Worm (Caenorhabditis elegans) whole organism, mixed stage, embryonic: ENCODE measurements around the gene mrps-33.

Experiments used
- drap-1 ChIP-seq: fragments of 200-800 bp; sonication (Bioruptor generic); optimal IDR thresholded peaks from 3 replicates; lab custom pipeline; 2018; ENCODE audit warnings: mild to moderate bottlenecking, missing genetic modification characterization, missing compliant biosample characterization
- lin-13 ChIP-seq: fragments of 150-350 bp; optimal IDR thresholded peaks from 2 replicates; lab custom pipeline; 2014; ENCODE audit warnings: missing biosample characterization, missing genetic modification characterization
- snpc-4 ChIP-seq: fragments of 150-350 bp; optimal IDR thresholded peaks from 2 replicates; lab custom pipeline; 2014; ENCODE audit warnings: missing biosample characterization, missing genetic modification characterization

ce11 chrIV:8778045-8778444 lies 38.2 kb upstream of the mrps-33 start, which contains the start of gene C33D9.6:
- TF ChIP-seq lin-13 (tag; lab: Kevin White, UChicago) (no peak), drap-1 (GFP tag; lab: Kevin White, UChicago) (no peak), snpc-4 (tag; lab: Kevin White, UChicago) (no peak)
